Worm (Caenorhabditis elegans): ENCODE data around the gene F46B3.1.
"Not testable (repeated sequence)": the region's sequence is repeated elsewhere in the genome, so short reads cannot be mapped to it uniquely, and the experiment has no call there.

Gene F46B3.1

ce11 chrV:20608688-20609087, 11.7 kb upstream of the F46B3.1 start, which contains the start of gene ttr-12:
ttr-12 (minus strand) TSS chrV:20608788.
- no peak for TF ChIP-seq him-1 (tag; optimal IDR thresholded peaks at IDR 0.05)
- no peak for TF ChIP-seq W03F9.2 (tag; optimal IDR thresholded peaks at IDR 0.05)
- TF ChIP-seq dao-5 (tag; optimal IDR thresholded peaks at IDR 0.05): no peak

ce11 chrV:20606617-20607016, 9.6 kb upstream of the F46B3.1 start, which contains the start of gene F46B3.23:
F46B3.23 (minus strand) TSS chrV:20606717.
- TF ChIP-seq dao-5 (tag; optimal IDR thresholded peaks at IDR 0.05): no peak
- TF ChIP-seq him-1 (tag; optimal IDR thresholded peaks at IDR 0.05): no peak
- no peak for TF ChIP-seq W03F9.2 (tag; optimal IDR thresholded peaks at IDR 0.05)

ce11 chrV:20604606-20605155, 7.7 kb upstream of the F46B3.1 start, which contains the start of gene ttr-57:
ttr-57 (plus strand) TSS chrV:20605105.
- TF ChIP-seq W03F9.2 (tag; optimal IDR thresholded peaks at IDR 0.05) (no peak), dao-5 (tag; optimal IDR thresholded peaks at IDR 0.05) (no peak), him-1 (tag; optimal IDR thresholded peaks at IDR 0.05) (no peak)

ce11 chrV:20603014-20603413, 6.0 kb upstream of the F46B3.1 start, which contains the start of gene ttr-11:
ttr-11 (plus strand) TSS chrV:20603314.
- TF ChIP-seq dao-5 (tag; optimal IDR thresholded peaks at IDR 0.05): no peak
- TF ChIP-seq him-1 (tag; optimal IDR thresholded peaks at IDR 0.05): no peak
- no peak for TF ChIP-seq W03F9.2 (tag; optimal IDR thresholded peaks at IDR 0.05)

- TF ChIP-seq him-1 (tag; optimal IDR thresholded peaks at IDR 0.05): no peak
- TF ChIP-seq W03F9.2 (tag; optimal IDR thresholded peaks at IDR 0.05): no peak
- no peak for TF ChIP-seq dao-5 (tag; optimal IDR thresholded peaks at IDR 0.05)
These were observed 3.7 kb upstream of the F46B3.1 start for ce11 chrV:20600704-20601103.

- TF ChIP-seq dao-5 (tag; optimal IDR thresholded peaks at IDR 0.05) (no peak), W03F9.2 (tag; optimal IDR thresholded peaks at IDR 0.05) (no peak), him-1 (tag; optimal IDR thresholded peaks at IDR 0.05) (no peak)
These were observed 2.8 kb upstream of the F46B3.1 start, which contains the start of gene col-163 for ce11 chrV:20599795-20600194. col-163 (plus strand) TSS chrV:20600095.

- no peak for TF ChIP-seq W03F9.2 (tag; optimal IDR thresholded peaks at IDR 0.05)
- no peak for TF ChIP-seq him-1 (tag; optimal IDR thresholded peaks at IDR 0.05)
- TF ChIP-seq dao-5 (tag; optimal IDR thresholded peaks at IDR 0.05): no peak
These were observed 1.3 kb downstream of the F46B3.1 start, which contains the start of gene F26F2.11 for ce11 chrV:20595653-20596052. F26F2.11 (minus strand) TSS chrV:20595753.

ce11 chrV:20594746-20595145, 2.2 kb downstream of the F46B3.1 start, which contains the start of gene F26F2.10:
F26F2.10 (minus strand) TSS chrV:20594846.
- TF ChIP-seq him-1 (tag; optimal IDR thresholded peaks at IDR 0.05) (no peak), W03F9.2 (tag; optimal IDR thresholded peaks at IDR 0.05) (no peak), dao-5 (tag; optimal IDR thresholded peaks at IDR 0.05) (no peak)

- no peak for TF ChIP-seq dao-5 (tag; optimal IDR thresholded peaks at IDR 0.05)
- TF ChIP-seq him-1 (tag; optimal IDR thresholded peaks at IDR 0.05): peak; percentile 1
- peak; percentile 95 for TF ChIP-seq W03F9.2 (tag; optimal IDR thresholded peaks at IDR 0.05)
These were observed 16.4 kb downstream of the F46B3.1 start, which contains the start of gene F26F2.7 for ce11 chrV:20580511-20581040. F26F2.7 (plus strand) TSS chrV:20580990.

ce11 chrV:20579534-20579933, 17.4 kb downstream of the F46B3.1 start, which contains the start of gene F26F2.8:
F26F2.8 (plus strand) TSS chrV:20579546.
- TF ChIP-seq dao-5 (tag; optimal IDR thresholded peaks at IDR 0.05) (no peak), W03F9.2 (tag; optimal IDR thresholded peaks at IDR 0.05) (no peak), him-1 (tag; optimal IDR thresholded peaks at IDR 0.05) (no peak)

ce11 chrV:20574872-20575271, 22.1 kb downstream of the F46B3.1 start:
- TF ChIP-seq dao-5 (tag; optimal IDR thresholded peaks at IDR 0.05) (no peak), W03F9.2 (tag; optimal IDR thresholded peaks at IDR 0.05) (no peak), him-1 (tag; optimal IDR thresholded peaks at IDR 0.05) (no peak)

ce11 chrV:20574314-20574713, 22.7 kb downstream of the F46B3.1 start, which contains the start of gene clec-263:
clec-263 (plus strand) TSS chrV:20574614.
- TF ChIP-seq him-1 (tag; optimal IDR thresholded peaks at IDR 0.05) (no peak), dao-5 (tag; optimal IDR thresholded peaks at IDR 0.05) (no peak), W03F9.2 (tag; optimal IDR thresholded peaks at IDR 0.05) (no peak)

- TF ChIP-seq W03F9.2 (tag; optimal IDR thresholded peaks at IDR 0.05) (no peak), dao-5 (tag; optimal IDR thresholded peaks at IDR 0.05) (no peak), him-1 (tag; optimal IDR thresholded peaks at IDR 0.05) (no peak)
These were observed 23.6 kb downstream of the F46B3.1 start, which contains the start of gene F26F2.5 for ce11 chrV:20573392-20573791. F26F2.5 (plus strand) TSS chrV:20573692.

ce11 chrV:20568995-20569394, 28.0 kb downstream of the F46B3.1 start, which contains the start of gene F26F2.4:
F26F2.4 (plus strand) TSS chrV:20569295.
- not testable (repeated sequence) for TF ChIP-seq him-1, dao-5, W03F9.2 (tag; optimal IDR thresholded peaks at IDR 0.05)
